Worm (Caenorhabditis elegans): ENCODE results near the gene kin-4.
"Not testable (repeated sequence)": the region's sequence is repeated elsewhere in the genome, so short reads cannot be mapped to it uniquely, and the experiment has no call there.

kin-4 gene

ce11 chrIV:11403288-11403991 lies 22.1 kb upstream of the kin-4 start, which contains the start of the genes memi-3 and cyp-31A2 (continued):
- no peak for TF ChIP-seq B0019.2 (GFP tag; conservative IDR thresholded peaks at IDR 0.05)

- peak; percentile 39 for TF ChIP-seq F33H1.4 (GFP tag; IDR thresholded peaks at IDR 0.05)
- peak; percentile 12; the same call in 1 of the 2 replicates for TF ChIP-seq hsf-1 (GFP tag; IDR thresholded peaks at IDR 0.05)
- peak; percentile 22 for TF ChIP-seq lin-54 (GFP tag; optimal IDR thresholded peaks at IDR 0.05)
- peak; percentile 34 for TF ChIP-seq hrde-1 (tag; optimal IDR thresholded peaks at IDR 0.05; ENCODE audit: borderline replicate concordance)
- TF ChIP-seq ama-1 (optimal IDR thresholded peaks at IDR 0.05); cebp-1 (GFP tag; IDR thresholded peaks at IDR 0.05); snpc-4 (GFP tag; optimal IDR thresholded peaks at IDR 0.05): not testable (repeated sequence)
- TF ChIP-seq ama-1 (GFP tag; optimal IDR thresholded peaks at IDR 0.05) = peak in 1 of 2 experiments; percentile 36
- TF ChIP-seq D2030.7 (GFP tag; IDR thresholded peaks at IDR 0.05) = peak; percentile 26
- TF ChIP-seq madf-8 (GFP tag; conservative IDR thresholded peaks at IDR 0.05) = peak; percentile 14; the same call in 1 of the 2 replicates
- 0 out of 2 replicates have a peak, but pooled peaks have one; percentile 17 for TF ChIP-seq pbrm-1 (GFP tag; IDR thresholded peaks at IDR 0.05)
- TF ChIP-seq lin-26 (GFP tag; IDR thresholded peaks at IDR 0.05) = peak; percentile 60
- TF ChIP-seq attf-6 (GFP tag; IDR thresholded peaks at IDR 0.05) = peak; percentile 64
- peak; percentile 39; the same call in 1 of the 2 replicates for TF ChIP-seq F39B2.1 (GFP tag; IDR thresholded peaks at IDR 0.05)
- 0 out of 2 replicates have a peak, but pooled peaks have one; percentile 70 for TF ChIP-seq ceh-58 (GFP tag; IDR thresholded peaks at IDR 0.05)
- peak; percentile 5 for TF ChIP-seq cebp-1 (tag; optimal IDR thresholded peaks at IDR 0.05)
- 0 out of 2 replicates have a peak, but pooled peaks have one; percentile 12 for TF ChIP-seq B0336.3 (GFP tag; IDR thresholded peaks at IDR 0.05)
- 0 out of 2 replicates have a peak, but pooled peaks have one; percentile 18 for TF ChIP-seq Y79H2A.3 (GFP tag; conservative IDR thresholded peaks at IDR 0.05)
- peak; percentile 61 for TF ChIP-seq madf-6 (GFP tag; IDR thresholded peaks at IDR 0.05)
- 0 out of 2 replicates have a peak, but pooled peaks have one; percentile 53 for TF ChIP-seq Y53G8AR.9 (GFP tag; conservative IDR thresholded peaks at IDR 0.05)
- TF ChIP-seq Y95B8A.8 (GFP tag; IDR thresholded peaks at IDR 0.05) = peak; percentile 64; the same call in 1 of the 2 replicates
- peak in 1 of 4 experiments; percentile 6 for TF ChIP-seq snpc-4 (tag; optimal IDR thresholded peaks at IDR 0.05)
- TF ChIP-seq ekl-4 (GFP tag; IDR thresholded peaks at IDR 0.05) = peak; percentile 68
Observed at ce11 chrIV:11406127-11406526, 19.4 kb upstream of the kin-4 start.

- peak; percentile 12 for TF ChIP-seq xnd-1 (tag; optimal IDR thresholded peaks at IDR 0.05)
- TF ChIP-seq mcd-1 (GFP tag; IDR thresholded peaks at IDR 0.05) = 0 out of 2 replicates have a peak, but pooled peaks have one; percentile 34
- peak; percentile 54 for TF ChIP-seq F33H1.4 (GFP tag; IDR thresholded peaks at IDR 0.05)
- TF ChIP-seq tbp1 (GFP tag; optimal IDR thresholded peaks at IDR 0.05) = peak; percentile 48
- peak; percentile 50 for TF ChIP-seq ceh-91 (GFP tag; IDR thresholded peaks at IDR 0.05)
- TF ChIP-seq F49E8.2 (tag; optimal IDR thresholded peaks at IDR 0.05; ENCODE audit: insufficient read depth) = peak; percentile 37
- peak; percentile 62; the same call in 1 of the 2 replicates for TF ChIP-seq pbrm-1 (GFP tag; IDR thresholded peaks at IDR 0.05)
- peak; percentile 29 for TF ChIP-seq ztf-28 (GFP tag; IDR thresholded peaks at IDR 0.05)
- peak; percentile 43 for TF ChIP-seq madf-8 (GFP tag; conservative IDR thresholded peaks at IDR 0.05)
- TF ChIP-seq egrh-3 (GFP tag; IDR thresholded peaks at IDR 0.05) = peak; percentile 8; the same call in 1 of the 2 replicates
- TF ChIP-seq madf-3 (GFP tag; IDR thresholded peaks at IDR 0.05) = peak; percentile 81; the same call in 1 of the 2 replicates
- TF ChIP-seq nfya-2 (GFP tag; IDR thresholded peaks at IDR 0.05) = peak; percentile 82; the same call in 1 of the 2 replicates
- TF ChIP-seq hsf-1 (GFP tag; IDR thresholded peaks at IDR 0.05) = peak; percentile 61; the same call in 1 of the 2 replicates
- TF ChIP-seq ekl-4 (GFP tag; IDR thresholded peaks at IDR 0.05) = peak; percentile 70
- TF ChIP-seq hrde-1 (tag; optimal IDR thresholded peaks at IDR 0.05; ENCODE audit: borderline replicate concordance) = peak; percentile 63
- TF ChIP-seq F39B2.1 (GFP tag; IDR thresholded peaks at IDR 0.05) = peak; percentile 99
- peak; percentile 35; the same call in 1 of the 2 replicates for TF ChIP-seq attf-6 (GFP tag; IDR thresholded peaks at IDR 0.05)
- peak; percentile 37 for TF ChIP-seq D2030.7 (GFP tag; IDR thresholded peaks at IDR 0.05)
- peak; percentile 62; the same call in 1 of the 2 replicates for TF ChIP-seq Y79H2A.3 (GFP tag; conservative IDR thresholded peaks at IDR 0.05)
- TF ChIP-seq hmg-20 (GFP tag; IDR thresholded peaks at IDR 0.05) = 0 out of 2 replicates have a peak, but pooled peaks have one; percentile 9
- TF ChIP-seq madf-6 (GFP tag; IDR thresholded peaks at IDR 0.05) = peak; percentile 81
- TF ChIP-seq lsl-1 (GFP tag; optimal IDR thresholded peaks at IDR 0.05) = peak; percentile 25
- peak; percentile 5 for TF ChIP-seq lin-54 (GFP tag; optimal IDR thresholded peaks at IDR 0.05)
- TF ChIP-seq ceh-100 (GFP tag; IDR thresholded peaks at IDR 0.05) = 0 out of 2 replicates have a peak, but pooled peaks have one; percentile 26
- 0 out of 2 replicates have a peak, but pooled peaks have one; percentile 28 for TF ChIP-seq cebp-2 (GFP tag; IDR thresholded peaks at IDR 0.05)
- peak; percentile 85 for TF ChIP-seq lin-26 (GFP tag; IDR thresholded peaks at IDR 0.05)
- TF ChIP-seq egl-44 (GFP tag; IDR thresholded peaks at IDR 0.05) = peak; percentile 12; the same call in 1 of the 2 replicates
Observed at ce11 chrIV:11406744-11407690, 18.5 kb upstream of the kin-4 start, which contains the start of the genes his-63 and his-64. TSS of gene his-63 (minus strand) at chrIV:11406861. TSS of gene his-64 (plus strand) at chrIV:11407116.
